Fruit fly (Drosophila melanogaster) whole organism, pupa: Measurements from ENCODE around the gene CG33172.

Source experiments
- CG10348 ChIP-seq: fragments of 200-800 bp; sonication (Bioruptor generic); IDR thresholded peaks from 2 replicates; pipeline ENCODE4 v1.3.6; 2022; ENCODE audit warnings: missing biosample characterization, missing genetic modification characterization
- CG17806 ChIP-seq: fragments of 200-800 bp; sonication (Bioruptor generic); optimal IDR thresholded peaks from 2 replicates; lab custom pipeline; 2018; ENCODE audit warnings: missing biosample characterization, mild to moderate bottlenecking, missing genetic modification characterization, moderate library complexity
- CG4496 ChIP-seq: fragments of 200-800 bp; sonication (Bioruptor generic); IDR thresholded peaks from 3 replicates; pipeline ENCODE4 v1.3.6; 2022; ENCODE audit warnings: missing biosample characterization, missing genetic modification characterization
- CG8159 ChIP-seq: fragments of 200-800 bp; sonication (Bioruptor generic); optimal IDR thresholded peaks from 3 replicates; lab custom pipeline; 2018; ENCODE audit warnings: missing biosample characterization, mild to moderate bottlenecking, missing genetic modification characterization, moderate library complexity
- CG9948 ChIP-seq: fragments of 200-800 bp; sonication (Bioruptor generic); optimal IDR thresholded peaks from 2 replicates; lab custom pipeline; 2018; ENCODE audit warnings: missing biosample characterization, mild to moderate bottlenecking, missing genetic modification characterization, moderate library complexity
- D1 ChIP-seq: fragments of 200-800 bp; sonication (Bioruptor generic); optimal IDR thresholded peaks from 2 replicates; lab custom pipeline; 2018; ENCODE audit warnings: missing biosample characterization, mild to moderate bottlenecking, missing genetic modification characterization, moderate library complexity
- EcR ChIP-seq: fragments of 200-800 bp; sonication (Bioruptor generic); optimal IDR thresholded peaks from 3 replicates; lab custom pipeline; 2019; ENCODE audit warnings: missing biosample characterization, missing genetic modification characterization, mild to moderate bottlenecking, moderate library complexity, missing genetic modification reagents
- Ets98B ChIP-seq: fragments of 200-800 bp; sonication (Bioruptor generic); IDR thresholded peaks from 2 replicates; pipeline ENCODE4 v1.3.6; 2022; ENCODE audit warnings: missing biosample characterization, missing genetic modification characterization
- Pif1A ChIP-seq: fragments of 200-800 bp; sonication (Bioruptor generic); optimal IDR thresholded peaks from 3 replicates; lab custom pipeline; 2016; ENCODE audit warnings: missing biosample characterization, missing genetic modification characterization
- Pif1B ChIP-seq: fragments of 200-800 bp; sonication (Bioruptor generic); optimal IDR thresholded peaks from 3 replicates; lab custom pipeline; 2016; ENCODE audit warnings: missing biosample characterization, missing genetic modification characterization
- Snoo ChIP-seq: fragments of 200-800 bp; sonication (Bioruptor generic); optimal IDR thresholded peaks from 3 replicates; lab custom pipeline; 2017; ENCODE audit warnings: missing biosample characterization, mild to moderate bottlenecking, missing genetic modification characterization, inconsistent platforms
- rn ChIP-seq: fragments of 200-800 bp; sonication (Bioruptor generic); IDR thresholded peaks from 2 replicates; pipeline ENCODE4 v1.3.6; 2022; ENCODE audit warnings: missing biosample characterization, missing genetic modification characterization

DNA sequence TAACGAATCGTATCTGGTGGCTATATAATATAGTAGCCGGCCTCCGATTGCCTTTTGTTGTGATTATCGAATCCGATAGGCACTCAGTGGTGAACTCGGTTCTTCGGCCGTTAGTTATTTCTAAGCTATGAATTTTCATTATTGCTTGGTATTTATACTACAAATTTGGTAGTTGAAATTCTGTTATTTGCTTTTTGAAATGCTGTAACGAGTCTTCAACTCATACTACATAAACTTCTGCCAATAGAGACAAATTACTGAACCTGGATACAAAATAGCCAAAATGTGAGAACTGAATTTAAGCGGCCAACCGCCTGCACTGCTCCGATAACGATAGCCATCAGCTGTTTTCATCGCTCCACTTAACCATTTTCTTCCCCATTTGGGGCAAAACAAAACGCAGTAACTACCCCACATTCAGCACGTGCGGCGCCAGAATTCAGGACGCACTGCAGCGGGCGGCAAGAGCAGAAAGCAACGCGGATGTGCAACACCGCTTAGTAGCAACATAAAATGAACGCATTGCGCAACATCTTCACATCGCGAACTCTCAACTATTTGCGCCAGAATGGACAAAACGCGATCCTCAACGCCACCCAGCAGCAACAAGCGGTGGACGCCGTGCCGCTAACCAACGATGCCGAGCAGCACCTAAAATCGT, 30.4 kb upstream of the CG33172 start, which contains the start of the genes CG11679 and CG8206:
- TF ChIP-seq CG8159 (tag; lab: Kevin White, UChicago) (peak; percentile 47), CG4496 (GFP tag; lab: Robert Waterston, UW) (no peak), D1 (tag; lab: Kevin White, UChicago) (no peak), Pif1B (GFP tag; lab: Kevin White, UChicago) (no peak), Snoo (tag; lab: Kevin White, UChicago) (peak; percentile 48), CG9948 (tag; lab: Kevin White, UChicago) (peak; percentile 32), Pif1A (peak; percentile 28), CG10348 (GFP tag; lab: Robert Waterston, UW) (no peak), rn (GFP tag; lab: Robert Waterston, UW) (no peak), EcR (GFP tag; lab: Kevin White, UChicago) (peak; percentile 1), CG17806 (tag; lab: Kevin White, UChicago) (no peak), Ets98B (GFP tag; lab: Robert Waterston, UW) (no peak)
